Worm (Caenorhabditis elegans) whole organism, late embryonic: ENCODE measurements around the gene mrps-23.

ENCODE experiments used
- F13H6.1 ChIP-seq: sonication (generic microtip); optimal IDR thresholded peaks from 2 replicates; lab custom pipeline; 2016; ENCODE audit warnings: missing genetic modification characterization, missing compliant biosample characterization
- K09A11.1 ChIP-seq: sonication (generic microtip); optimal IDR thresholded peaks from 2 replicates; lab custom pipeline; 2017; ENCODE audit warnings: antibody characterized with exemption, mild to moderate bottlenecking, missing genetic modification characterization, missing compliant biosample characterization; ENCODE audit not compliant: insufficient read depth
- Y22D7AL.16 ChIP-seq: sonication (generic microtip); optimal IDR thresholded peaks from 2 replicates; lab custom pipeline; 2016; ENCODE audit warnings: missing genetic modification characterization, missing compliant biosample characterization
- ahr-1 ChIP-seq: sonication (generic microtip); optimal IDR thresholded peaks from 2 replicates; lab custom pipeline; 2016; ENCODE audit warnings: missing genetic modification characterization, missing compliant biosample characterization
- ama-1 ChIP-seq: fragments of 150-350 bp; optimal IDR thresholded peaks from 2 replicates; lab custom pipeline; 2014
- ceh-18 ChIP-seq: sonication (generic microtip); optimal IDR thresholded peaks from 2 replicates; lab custom pipeline; 2016; ENCODE audit warnings: missing genetic modification characterization, missing compliant biosample characterization
- ceh-31 ChIP-seq: sonication (generic microtip); optimal IDR thresholded peaks from 2 replicates; lab custom pipeline; 2016; ENCODE audit warnings: missing genetic modification characterization, missing compliant biosample characterization
- ceh-34 ChIP-seq: sonication (generic microtip); optimal IDR thresholded peaks from 2 replicates; lab custom pipeline; 2016; ENCODE audit warnings: mild to moderate bottlenecking, missing genetic modification characterization, missing compliant biosample characterization
- ceh-48 ChIP-seq: sonication (generic microtip); optimal IDR thresholded peaks from 2 replicates; lab custom pipeline; 2016; ENCODE audit warnings: missing genetic modification characterization, inconsistent platforms, missing compliant biosample characterization
- ceh-6 ChIP-seq: fragments of 200-800 bp; sonication (Bioruptor generic); optimal IDR thresholded peaks from 2 replicates; lab custom pipeline; 2018; ENCODE audit warnings: mild to moderate bottlenecking, missing genetic modification characterization, missing compliant biosample characterization
- dve-1 ChIP-seq: sonication (generic microtip); optimal IDR thresholded peaks from 2 replicates; lab custom pipeline; 2017; ENCODE audit warnings: antibody characterized with exemption, mild to moderate bottlenecking, missing genetic modification characterization, missing compliant biosample characterization
- elt-2 ChIP-seq: sonication (generic microtip); optimal IDR thresholded peaks from 2 replicates; lab custom pipeline; 2016; ENCODE audit warnings: missing genetic modification reagents, missing genetic modification characterization, missing compliant biosample characterization
- elt-4 ChIP-seq: sonication (generic microtip); optimal IDR thresholded peaks from 2 replicates; lab custom pipeline; 2016; ENCODE audit warnings: missing genetic modification characterization, missing compliant biosample characterization
- ets-4 ChIP-seq: sonication (generic microtip); optimal IDR thresholded peaks from 2 replicates; lab custom pipeline; 2016; ENCODE audit warnings: missing genetic modification characterization, missing compliant biosample characterization
- hlh-6 ChIP-seq: sonication (generic microtip); optimal IDR thresholded peaks from 2 replicates; lab custom pipeline; 2016; ENCODE audit warnings: missing genotype, missing genetic modification characterization, missing compliant biosample characterization
- hlh-8 ChIP-seq: sonication (generic microtip); optimal IDR thresholded peaks from 2 replicates; lab custom pipeline; 2016; ENCODE audit warnings: missing genotype, missing genetic modification characterization, missing compliant biosample characterization
- lim-6 ChIP-seq: sonication (generic microtip); optimal IDR thresholded peaks from 2 replicates; lab custom pipeline; 2016; ENCODE audit warnings: missing genetic modification characterization, missing compliant biosample characterization
- lin-11 ChIP-seq: fragments of 200-800 bp; sonication (Bioruptor generic); optimal IDR thresholded peaks from 2 replicates; lab custom pipeline; 2018; ENCODE audit warnings: mild to moderate bottlenecking, missing genetic modification characterization, missing compliant biosample characterization
- nhr-11 ChIP-seq: fragments of 150-350 bp; optimal IDR thresholded peaks from 2 replicates; lab custom pipeline; 2014; ENCODE audit warnings: missing biosample characterization, missing genetic modification characterization
- npax-4 ChIP-seq: sonication (generic microtip); optimal IDR thresholded peaks from 2 replicates; lab custom pipeline; 2016; ENCODE audit warnings: missing genetic modification characterization, missing compliant biosample characterization
- odd-2 ChIP-seq: sonication (generic microtip); optimal IDR thresholded peaks from 2 replicates; lab custom pipeline; 2017; ENCODE audit warnings: antibody characterized with exemption, mild to moderate bottlenecking, missing genetic modification characterization, missing compliant biosample characterization
- pat-9 ChIP-seq: fragments of 200-800 bp; sonication (Bioruptor generic); optimal IDR thresholded peaks from 2 replicates; lab custom pipeline; 2018; ENCODE audit warnings: mild to moderate bottlenecking, missing genetic modification characterization, moderate library complexity, missing compliant biosample characterization
- pax-1 ChIP-seq: fragments of 150-350 bp; optimal IDR thresholded peaks from 2 replicates; lab custom pipeline; 2014; ENCODE audit warnings: missing biosample characterization, missing genetic modification characterization
- pha-2 ChIP-seq: sonication (generic microtip); optimal IDR thresholded peaks from 2 replicates; lab custom pipeline; 2017; ENCODE audit warnings: mild to moderate bottlenecking, missing genetic modification characterization, missing compliant biosample characterization
- pqm-1 ChIP-seq: sonication (generic microtip); optimal IDR thresholded peaks from 2 replicates; lab custom pipeline; 2016; ENCODE audit warnings: missing genetic modification characterization, missing compliant biosample characterization
- pros-1 ChIP-seq: fragments of 150-350 bp; optimal IDR thresholded peaks from 2 replicates; lab custom pipeline; 2014; ENCODE audit warnings: missing biosample characterization, missing genetic modification reagents, missing genetic modification characterization
- rnt-1 ChIP-seq: sonication (generic microtip); optimal IDR thresholded peaks from 2 replicates; lab custom pipeline; 2016; ENCODE audit warnings: missing genetic modification characterization, missing compliant biosample characterization
- sox-4 ChIP-seq: sonication (generic microtip); optimal IDR thresholded peaks from 2 replicates; lab custom pipeline; 2017; ENCODE audit warnings: mild to moderate bottlenecking, missing genetic modification characterization, inconsistent platforms, missing compliant biosample characterization
- tbx-2 ChIP-seq: sonication (generic microtip); optimal IDR thresholded peaks from 2 replicates; lab custom pipeline; 2016; ENCODE audit warnings: missing genetic modification characterization, missing compliant biosample characterization
- tbx-7 ChIP-seq: sonication (generic microtip); optimal IDR thresholded peaks from 2 replicates; lab custom pipeline; 2016; ENCODE audit warnings: missing genotype, missing genetic modification characterization, missing compliant biosample characterization
- ttx-3 ChIP-seq: sonication (generic microtip); optimal IDR thresholded peaks from 2 replicates; lab custom pipeline; 2016; ENCODE audit warnings: missing genetic modification reagents, missing genetic modification characterization, missing compliant biosample characterization
- unc-3 ChIP-seq, 2 experiments: fragments of 200-800 bp in 1 of 2; sonication (Bioruptor generic) in 1 of 2; sonication (generic microtip) in 1 of 2; conservative IDR thresholded peaks in 1 of 2; optimal IDR thresholded peaks in 1 of 2; 2 replicates each; pipeline versions ENCODE4 v1.3.6 to Lab custom; 2016 to 2022; ENCODE audit warnings: missing compliant biosample characterization in 2 of 2, missing genetic modification characterization in 2 of 2, missing genetic modification reagents in 1 of 2
- unc-42 ChIP-seq: sonication (generic microtip); optimal IDR thresholded peaks from 2 replicates; lab custom pipeline; 2016; ENCODE audit warnings: missing genotype, missing genetic modification characterization, missing compliant biosample characterization
- unc-55 ChIP-seq: sonication (generic microtip); optimal IDR thresholded peaks from 2 replicates; lab custom pipeline; 2017; ENCODE audit warnings: missing biosample characterization, missing genetic modification reagents, missing genetic modification characterization
- unc-86 ChIP-seq: sonication (generic microtip); optimal IDR thresholded peaks from 2 replicates; lab custom pipeline; 2016; ENCODE audit warnings: missing genetic modification characterization, missing compliant biosample characterization
- zip-5 ChIP-seq: sonication (generic microtip); optimal IDR thresholded peaks from 2 replicates; lab custom pipeline; 2016; ENCODE audit warnings: missing genetic modification characterization, missing compliant biosample characterization

Gene mrps-23

ce11 chrIII:9542816-9543215 is 19.3 kb upstream of the mrps-23 start, which contains the start of gene eif-2Balpha:
eif-2Balpha (plus strand) TSS chrIII:9543119.
- TF ChIP-seq ama-1 (lab: Kevin White, UChicago), result no peak
- TF ChIP-seq unc-42 (tag; lab: Kevin White, UChicago), result peak; percentile 25
- TF ChIP-seq, all 69 proteins: peak for 1

DNA sequence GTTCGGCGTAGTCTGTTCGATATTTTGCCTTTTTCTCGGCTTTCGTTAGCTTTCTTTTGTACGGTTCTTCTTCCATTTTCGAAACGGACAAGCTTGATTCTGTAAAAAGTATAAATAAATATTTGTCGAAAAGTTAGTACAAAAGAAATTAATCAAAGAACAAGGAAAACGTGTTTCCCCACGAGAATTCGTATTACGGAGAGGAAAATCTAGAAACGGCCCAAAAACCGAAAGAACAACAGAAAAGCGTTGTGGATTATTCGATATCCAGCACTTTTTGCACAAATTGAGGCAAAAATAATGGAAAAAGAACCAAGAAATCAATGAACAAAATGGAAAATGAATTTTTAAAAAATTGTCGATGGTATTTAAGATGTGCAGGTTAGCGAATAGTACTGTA is 18.8 kb upstream of the mrps-23 start, which contains the start of gene mut-7:
Gene mut-7, minus strand, starts transcription at position 101 of the 400 bp plus-strand sequence.
- TF ChIP-seq ceh-18 (tag; lab: Kevin White, UChicago), result no peak
- TF ChIP-seq odd-2 (tag; lab: Kevin White, UChicago), result no peak
- no peak for TF ChIP-seq zip-5
- no peak for TF ChIP-seq ceh-31 (tag; lab: Kevin White, UChicago)
- TF ChIP-seq unc-86 (tag; lab: Kevin White, UChicago), result no peak
- TF ChIP-seq dve-1 (tag; lab: Kevin White, UChicago), result no peak
- no peak for TF ChIP-seq lim-6 (tag; lab: Kevin White, UChicago)
- TF ChIP-seq ceh-34 (tag; lab: Kevin White, UChicago), result no peak
- no peak for TF ChIP-seq ets-4
- no peak for TF ChIP-seq npax-4 (tag; lab: Kevin White, UChicago)
- TF ChIP-seq pros-1 (tag; lab: Kevin White, UChicago), result no peak
- TF ChIP-seq ahr-1 (tag; lab: Kevin White, UChicago), result no peak
- no peak for TF ChIP-seq tbx-7 (tag; lab: Kevin White, UChicago)

DNA sequence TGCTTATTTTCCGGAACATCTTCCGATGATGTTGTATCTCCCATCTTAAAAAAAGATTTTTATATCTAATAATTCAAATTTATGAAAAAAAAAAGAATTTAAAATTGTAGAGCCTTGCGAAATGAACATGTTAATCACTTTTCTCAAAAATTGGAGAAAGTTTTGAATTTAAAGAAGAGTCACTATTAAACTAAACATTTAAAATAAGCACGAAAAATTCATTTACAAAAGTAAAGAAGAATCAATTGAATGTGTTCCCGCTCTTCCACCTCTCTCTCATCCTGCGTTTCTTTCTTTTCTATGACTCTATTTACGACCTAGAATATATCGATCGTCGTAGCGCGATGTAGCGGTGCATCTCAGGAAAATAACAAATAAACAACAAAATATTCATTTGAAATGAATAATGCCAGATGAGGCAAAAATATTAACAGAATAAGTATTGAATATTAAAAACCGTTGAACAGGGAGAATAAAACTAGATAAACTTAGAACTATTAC is 15.2 kb upstream of the mrps-23 start, which contains the start of gene ZK1098.3:
Gene ZK1098.3, minus strand, starts transcription at position 51 of the 501 bp plus-strand sequence.
- no peak for TF ChIP-seq rnt-1 (tag; lab: Kevin White, UChicago)
- TF ChIP-seq hlh-6 (tag; lab: Kevin White, UChicago), result no peak
- peak; percentile 2 for TF ChIP-seq unc-55 (GFP tag; lab: Kevin White, UChicago)
- TF ChIP-seq ceh-48 (tag; lab: Kevin White, UChicago), result peak; percentile 84

DNA sequence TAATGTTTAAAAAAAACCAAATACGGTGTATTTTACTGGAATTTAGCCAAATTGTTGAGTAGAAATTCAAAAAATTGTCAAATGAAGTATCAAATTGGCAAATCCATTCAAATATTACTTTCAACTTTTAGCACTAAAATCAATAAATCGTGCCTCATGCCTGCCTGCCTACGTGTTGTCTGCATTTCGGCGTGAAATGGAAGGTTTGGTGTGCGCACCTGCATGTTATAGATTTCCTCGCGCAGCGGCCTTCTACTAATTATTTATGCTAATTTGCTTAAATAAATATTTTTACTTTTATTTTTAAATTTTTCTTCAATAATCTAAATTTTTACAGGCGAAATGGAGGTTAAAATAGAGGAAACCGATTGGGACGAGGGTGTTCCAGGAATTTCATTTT is 5.4 kb upstream of the mrps-23 start, which contains the start of gene ZK1098.2:
Gene ZK1098.2, plus strand, starts transcription at position 336 of the 400 bp plus-strand sequence.
- TF ChIP-seq lin-11 (tag; lab: Kevin White, UChicago) (no peak), unc-3 (GFP tag; conservative IDR thresholded peaks at IDR 0.05; lab: Robert Waterston, UW) (no peak), unc-3 (tag; optimal IDR thresholded peaks at IDR 0.05; lab: Kevin White, UChicago) (no peak), ceh-48 (tag; lab: Kevin White, UChicago) (peak; percentile 76)

DNA sequence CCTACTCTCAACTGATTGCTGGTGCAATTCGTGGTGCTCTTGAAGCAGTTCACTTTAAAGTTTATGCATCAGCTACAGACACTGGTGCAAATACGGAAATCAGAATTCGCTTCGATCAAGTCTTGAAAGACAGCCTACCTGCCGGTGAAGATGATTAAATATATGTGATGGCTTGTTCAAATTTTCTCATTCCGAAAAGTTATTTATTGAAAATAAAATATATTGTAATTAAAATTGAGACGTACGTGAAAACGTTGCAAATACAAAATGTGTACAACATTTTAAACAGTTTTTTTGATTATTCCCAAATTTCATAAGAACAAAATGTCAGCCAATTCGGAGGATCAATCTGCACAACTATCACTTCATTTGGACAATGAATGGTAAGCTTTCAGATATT is 3.4 kb upstream of the mrps-23 start, which contains the start of gene ZK1098.6:
Gene ZK1098.6, plus strand, starts transcription at position 301 of the 400 bp plus-strand sequence.
- TF ChIP-seq pat-9 (tag; lab: Kevin White, UChicago) (no peak), unc-55 (GFP tag; lab: Kevin White, UChicago) (no peak)

ce11 chrIII:9525252-9525651 is 1.8 kb upstream of the mrps-23 start, which contains the start of gene trpp-3:
trpp-3 (plus strand) TSS chrIII:9525552.
- no peak for TF ChIP-seq rnt-1 (tag; lab: Kevin White, UChicago)

DNA sequence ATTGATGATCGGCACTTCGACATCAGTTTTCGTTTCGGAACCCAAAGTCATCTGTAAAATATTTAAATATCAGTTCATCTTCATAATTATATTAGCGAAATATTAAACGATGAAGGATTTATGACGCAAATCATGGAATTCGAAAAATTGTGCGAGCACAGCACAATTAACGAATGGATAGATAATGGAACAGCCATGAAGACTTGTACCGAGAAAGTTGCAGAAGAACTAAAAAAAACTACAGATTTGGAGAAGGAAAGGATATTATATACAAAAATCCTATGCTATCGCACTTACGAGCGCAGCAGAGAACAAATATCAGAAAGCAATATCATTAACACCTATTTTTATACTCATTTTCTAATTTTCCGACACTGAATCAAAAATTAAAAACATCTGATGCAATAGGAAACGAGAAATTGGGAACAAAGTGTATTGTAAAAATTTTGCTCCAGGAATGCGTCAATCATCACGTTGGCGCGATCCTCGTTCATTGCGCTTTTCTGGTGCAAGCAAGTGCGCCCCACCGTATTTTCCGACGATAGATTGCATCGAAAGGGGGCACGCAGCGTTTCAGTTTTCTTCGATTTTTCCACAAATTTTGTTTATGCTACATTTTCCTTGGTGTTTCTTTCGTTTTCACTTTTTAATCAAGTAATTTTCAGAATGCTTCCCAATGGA is 1.9 kb downstream of the mrps-23 start, which contains the start of the genes clu-1 and prp-40:
Gene clu-1, minus strand, starts transcription at position 51 of the 681 bp plus-strand sequence.
Gene prp-40, plus strand, starts transcription at position 666 of the 681 bp plus-strand sequence.
- TF ChIP-seq nhr-11 (tag; lab: Kevin White, UChicago) (no peak), pqm-1 (tag; lab: Kevin White, UChicago) (no peak), unc-55 (GFP tag; lab: Kevin White, UChicago) (peak; percentile 56), unc-3 (GFP tag; conservative IDR thresholded peaks at IDR 0.05; lab: Robert Waterston, UW) (no peak), unc-3 (tag; optimal IDR thresholded peaks at IDR 0.05; lab: Kevin White, UChicago) (no peak), pha-2 (tag; lab: Kevin White, UChicago) (no peak), Y22D7AL.16 (tag; lab: Kevin White, UChicago) (no peak), rnt-1 (tag; lab: Kevin White, UChicago) (no peak), ceh-6 (GFP tag; lab: Kevin White, UChicago) (no peak), ceh-18 (tag; lab: Kevin White, UChicago) (peak; percentile 67), zip-5 (no peak), ttx-3 (no peak), F13H6.1 (tag; lab: Kevin White, UChicago) (no peak), lin-11 (tag; lab: Kevin White, UChicago) (no peak), pax-1 (tag; lab: Kevin White, UChicago) (no peak), hlh-8 (tag; lab: Kevin White, UChicago) (no peak), pat-9 (tag; lab: Kevin White, UChicago) (no peak), sox-4 (tag; lab: Kevin White, UChicago) (no peak), tbx-2 (peak; percentile 61), elt-2 (tag; lab: Kevin White, UChicago) (peak; percentile 34), elt-4 (tag; lab: Kevin White, UChicago) (no peak), K09A11.1 (tag; lab: Kevin White, UChicago) (no peak)
